Fruit fly (Drosophila melanogaster) whole organism, embryonic: ENCODE results near the gene CG17329.

ENCODE experiments used
- Blimp-1 ChIP-seq: fragments of 200-800 bp; sonication (Bioruptor generic); optimal IDR thresholded peaks from 3 replicates; lab custom pipeline; 2018; ENCODE audit warnings: missing biosample characterization, missing genetic modification characterization, mild to moderate bottlenecking, moderate library complexity, missing genetic modification reagents
- CG11456 ChIP-seq: fragments of 200-800 bp; sonication (Bioruptor generic); IDR thresholded peaks from 3 replicates; pipeline ENCODE4 v1.3.6; 2022; ENCODE audit warnings: missing biosample characterization, missing genetic modification characterization
- CG12659 ChIP-seq: fragments of 200-800 bp; sonication (Bioruptor generic); optimal IDR thresholded peaks from 3 replicates; lab custom pipeline; 2017; ENCODE audit warnings: mild to moderate bottlenecking, missing biosample characterization, missing genetic modification reagents, missing genetic modification characterization
- CG13123 ChIP-seq: fragments of 200-800 bp; sonication (Bioruptor generic); optimal IDR thresholded peaks from 2 replicates; lab custom pipeline; 2016; ENCODE audit warnings: missing biosample characterization, missing genetic modification characterization
- CG13894 ChIP-seq: fragments of 200-800 bp; sonication (Bioruptor generic); optimal IDR thresholded peaks from 3 replicates; lab custom pipeline; 2018; ENCODE audit warnings: missing biosample characterization, mild to moderate bottlenecking, missing genetic modification characterization, moderate library complexity
- CG16779 ChIP-seq: fragments of 200-800 bp; sonication (Bioruptor generic); IDR thresholded peaks from 2 replicates; pipeline ENCODE4 v1.3.6; 2022; ENCODE audit warnings: missing biosample characterization, missing genetic modification characterization
- CG17186 ChIP-seq: fragments of 200-800 bp; sonication (Bioruptor generic); optimal IDR thresholded peaks from 3 replicates; lab custom pipeline; 2017; ENCODE audit warnings: missing biosample characterization, missing genetic modification reagents, missing genetic modification characterization
- CG17612 ChIP-seq: fragments of 200-800 bp; sonication (Bioruptor generic); IDR thresholded peaks from 2 replicates; pipeline ENCODE4 v1.3.6; 2022; ENCODE audit warnings: missing biosample characterization, missing genetic modification characterization
- CG17912 ChIP-seq: fragments of 200-800 bp; sonication (Bioruptor generic); optimal IDR thresholded peaks from 2 replicates; lab custom pipeline; 2018; ENCODE audit warnings: missing biosample characterization, mild to moderate bottlenecking, missing genetic modification characterization
- CG18262 ChIP-seq: fragments of 200-800 bp; optimal IDR thresholded peaks from 3 replicates; lab custom pipeline; 2019; ENCODE audit warnings: missing biosample characterization, mild to moderate bottlenecking, missing genetic modification characterization, moderate library complexity
- CG18599 ChIP-seq: fragments of 200-800 bp; sonication (Bioruptor generic); optimal IDR thresholded peaks from 3 replicates; lab custom pipeline; 2017; ENCODE audit warnings: missing biosample characterization, missing genetic modification characterization, mild to moderate bottlenecking, moderate library complexity, missing genetic modification reagents
- CG2202 ChIP-seq: fragments of 200-800 bp; sonication (Bioruptor generic); optimal IDR thresholded peaks from 2 replicates; lab custom pipeline; 2018; ENCODE audit warnings: missing biosample characterization, mild to moderate bottlenecking, missing genetic modification characterization
- CG3065 ChIP-seq: fragments of 200-800 bp; sonication (Bioruptor generic); optimal IDR thresholded peaks from 2 replicates; lab custom pipeline; 2016; ENCODE audit warnings: missing biosample characterization, missing genetic modification characterization
- CG3163 ChIP-seq: fragments of 200-800 bp; sonication (Bioruptor generic); optimal IDR thresholded peaks from 3 replicates; lab custom pipeline; 2016; ENCODE audit warnings: missing biosample characterization, missing genetic modification characterization
- CG32532 ChIP-seq: fragments of 200-800 bp; sonication (Bioruptor generic); IDR thresholded peaks from 2 replicates; pipeline ENCODE4 v1.3.6; 2022; ENCODE audit warnings: missing biosample characterization, missing genetic modification characterization
- CG7839 ChIP-seq: fragments of 200-800 bp; sonication (Bioruptor generic); optimal IDR thresholded peaks from 3 replicates; lab custom pipeline; 2018; ENCODE audit warnings: missing biosample characterization, mild to moderate bottlenecking, missing genetic modification characterization, moderate library complexity
- CG8089 ChIP-seq: fragments of 200-800 bp; sonication (Bioruptor generic); optimal IDR thresholded peaks from 3 replicates; lab custom pipeline; 2016; ENCODE audit warnings: missing biosample characterization, missing genetic modification characterization
- CG8478 ChIP-seq: fragments of >200 bp; optimal IDR thresholded peaks from 2 replicates; lab custom pipeline; 2018
- Camta ChIP-seq: fragments of 200-800 bp; sonication (Bioruptor generic); optimal IDR thresholded peaks from 2 replicates; lab custom pipeline; 2016; ENCODE audit warnings: missing biosample characterization, missing genetic modification characterization
- Deaf1 ChIP-seq: fragments of 200-800 bp; optimal IDR thresholded peaks from 3 replicates; lab custom pipeline; 2019; ENCODE audit warnings: missing biosample characterization, mild to moderate bottlenecking, missing genetic modification characterization, moderate library complexity
- Dp ChIP-seq: fragments of 200-800 bp; sonication (Bioruptor generic); optimal IDR thresholded peaks from 2 replicates; lab custom pipeline; 2018; ENCODE audit warnings: missing biosample characterization, mild to moderate bottlenecking, missing genetic modification characterization, moderate library complexity
- Ets65A ChIP-seq: fragments of 200-800 bp; sonication (Bioruptor generic); peaks from one replicate; lab custom pipeline; 2016; ENCODE audit warnings: missing biosample characterization, missing genetic modification characterization
- Hand ChIP-seq: fragments of 200-800 bp; sonication (Bioruptor generic); optimal IDR thresholded peaks from 2 replicates; lab custom pipeline; 2017; ENCODE audit warnings: mild to moderate bottlenecking, missing biosample characterization, missing genetic modification reagents, missing genetic modification characterization
- Jarid2 ChIP-seq: fragments of 200-800 bp; sonication (Bioruptor generic); optimal IDR thresholded peaks from 3 replicates; lab custom pipeline; 2017; ENCODE audit warnings: mild to moderate bottlenecking, missing biosample characterization, missing genetic modification reagents, missing genetic modification characterization
- MTF-1 ChIP-seq: fragments of 200-800 bp; sonication (Bioruptor generic); optimal IDR thresholded peaks from 2 replicates; lab custom pipeline; 2018; ENCODE audit warnings: missing biosample characterization, mild to moderate bottlenecking, missing genetic modification characterization, borderline replicate concordance
- Med ChIP-seq: fragments of 200-800 bp; sonication (Bioruptor generic); peaks from one replicate; lab custom pipeline; 2016; ENCODE audit warnings: missing biosample characterization, missing genetic modification characterization, mild to moderate bottlenecking, inconsistent platforms, moderate library complexity
- Meics ChIP-seq: fragments of 200-800 bp; sonication (Bioruptor generic); optimal IDR thresholded peaks from 2 replicates; lab custom pipeline; 2017; ENCODE audit warnings: missing biosample characterization, mild to moderate bottlenecking, missing genetic modification characterization
- Myb ChIP-seq: fragments of 200-800 bp; sonication (Bioruptor generic); optimal IDR thresholded peaks from 2 replicates; lab custom pipeline; 2016; ENCODE audit warnings: missing biosample characterization, missing genetic modification characterization
- NK7.1 ChIP-seq: fragments of 200-800 bp; sonication (Bioruptor generic); optimal IDR thresholded peaks from 3 replicates; lab custom pipeline; 2016; ENCODE audit warnings: missing biosample characterization, missing genetic modification characterization
- Nf-YB ChIP-seq: fragments of 200-800 bp; sonication (Bioruptor generic); optimal IDR thresholded peaks from 3 replicates; lab custom pipeline; 2019; ENCODE audit warnings: missing biosample characterization, mild to moderate bottlenecking, missing genetic modification characterization, moderate library complexity
- Nf-YC ChIP-seq: fragments of 200-800 bp; optimal IDR thresholded peaks from 3 replicates; lab custom pipeline; 2019; ENCODE audit warnings: missing biosample characterization, mild to moderate bottlenecking, missing genetic modification characterization, moderate library complexity
- Side ChIP-seq: fragments of 200-800 bp; sonication (Bioruptor generic); optimal IDR thresholded peaks from 2 replicates; lab custom pipeline; 2016; ENCODE audit warnings: missing biosample characterization, missing genetic modification characterization
- Six4 ChIP-seq: fragments of 200-800 bp; sonication (Bioruptor generic); optimal IDR thresholded peaks from 2 replicates; lab custom pipeline; 2016; ENCODE audit warnings: missing biosample characterization, missing genetic modification characterization
- TFAM ChIP-seq: fragments of 200-800 bp; sonication (Bioruptor generic); optimal IDR thresholded peaks from 2 replicates; lab custom pipeline; 2017; ENCODE audit warnings: missing biosample characterization, missing genetic modification characterization, inconsistent platforms
- Taf1 ChIP-seq: fragments of 200-800 bp; sonication (Bioruptor generic); IDR thresholded peaks from 2 replicates; pipeline ENCODE4 v1.3.6; 2022; ENCODE audit warnings: missing biosample characterization, missing genetic modification characterization
- Vsx1 ChIP-seq: fragments of 200-800 bp; sonication (Bioruptor generic); optimal IDR thresholded peaks from 2 replicates; lab custom pipeline; 2017; ENCODE audit warnings: missing biosample characterization, mild to moderate bottlenecking, missing genetic modification characterization, missing genetic modification reagents
- Xbp1 ChIP-seq: fragments of 200-800 bp; sonication (Bioruptor generic); optimal IDR thresholded peaks from 3 replicates; lab custom pipeline; 2016; ENCODE audit warnings: missing biosample characterization, mild to moderate bottlenecking, missing genetic modification characterization
- br ChIP-seq: fragments of >200 bp; optimal IDR thresholded peaks from 2 replicates; lab custom pipeline; 2017
- crc ChIP-seq: fragments of 200-800 bp; sonication (Bioruptor generic); optimal IDR thresholded peaks from 2 replicates; lab custom pipeline; 2016; ENCODE audit warnings: missing biosample characterization, missing genetic modification characterization
- dm ChIP-seq: fragments of 200-800 bp; sonication (Bioruptor generic); optimal IDR thresholded peaks from 3 replicates; lab custom pipeline; 2016; ENCODE audit warnings: missing biosample characterization, missing genetic modification characterization
- emc ChIP-seq: fragments of 200-800 bp; sonication (Bioruptor generic); optimal IDR thresholded peaks from 2 replicates; lab custom pipeline; 2016; ENCODE audit warnings: missing biosample characterization, missing genetic modification characterization
- ewg ChIP-seq: fragments of 200-800 bp; sonication (Bioruptor generic); optimal IDR thresholded peaks from 3 replicates; lab custom pipeline; 2017; ENCODE audit warnings: mild to moderate bottlenecking, missing biosample characterization, missing genetic modification reagents, missing genetic modification characterization
- eyg ChIP-seq: fragments of 200-800 bp; sonication (Bioruptor generic); optimal IDR thresholded peaks from 3 replicates; lab custom pipeline; 2016; ENCODE audit warnings: missing biosample characterization, missing genetic modification characterization
- fd96Cb ChIP-seq: fragments of 200-800 bp; sonication (Bioruptor generic); optimal IDR thresholded peaks from 2 replicates; lab custom pipeline; 2018; ENCODE audit warnings: missing biosample characterization, mild to moderate bottlenecking, missing genetic modification characterization, moderate library complexity
- gcm2 ChIP-seq: fragments of 200-800 bp; sonication (Bioruptor generic); optimal IDR thresholded peaks from 2 replicates; lab custom pipeline; 2016; ENCODE audit warnings: missing biosample characterization, missing genetic modification characterization
- her ChIP-seq: fragments of 200-800 bp; sonication (Bioruptor generic); optimal IDR thresholded peaks from 2 replicates; lab custom pipeline; 2016; ENCODE audit warnings: missing biosample characterization, missing genetic modification characterization
- mam ChIP-seq: fragments of 200-800 bp; sonication (Bioruptor generic); optimal IDR thresholded peaks from 3 replicates; lab custom pipeline; 2016; ENCODE audit warnings: missing biosample characterization, missing genetic modification characterization
- pfk ChIP-seq: fragments of 200-800 bp; sonication (Bioruptor generic); optimal IDR thresholded peaks from 2 replicates; lab custom pipeline; 2018; ENCODE audit warnings: missing biosample characterization, mild to moderate bottlenecking, missing genetic modification characterization, moderate library complexity
- ssp ChIP-seq: fragments of 200-800 bp; sonication (Bioruptor generic); IDR thresholded peaks from 2 replicates; pipeline ENCODE4 v1.3.6; 2022; ENCODE audit warnings: missing biosample characterization, missing genetic modification characterization
- tll ChIP-seq, 2 experiments: fragments of 200-800 bp in 1 of 2; fragments of >200 bp in 1 of 2; sonication (Bioruptor generic) in 1 of 2; optimal IDR thresholded peaks; 2 replicates each; lab custom pipeline; 2017 to 2019; ENCODE audit warnings: missing biosample characterization in 2 of 2, missing genetic modification characterization in 2 of 2, mild to moderate bottlenecking in 1 of 2, moderate library complexity in 1 of 2

CG17329 gene

DNA sequence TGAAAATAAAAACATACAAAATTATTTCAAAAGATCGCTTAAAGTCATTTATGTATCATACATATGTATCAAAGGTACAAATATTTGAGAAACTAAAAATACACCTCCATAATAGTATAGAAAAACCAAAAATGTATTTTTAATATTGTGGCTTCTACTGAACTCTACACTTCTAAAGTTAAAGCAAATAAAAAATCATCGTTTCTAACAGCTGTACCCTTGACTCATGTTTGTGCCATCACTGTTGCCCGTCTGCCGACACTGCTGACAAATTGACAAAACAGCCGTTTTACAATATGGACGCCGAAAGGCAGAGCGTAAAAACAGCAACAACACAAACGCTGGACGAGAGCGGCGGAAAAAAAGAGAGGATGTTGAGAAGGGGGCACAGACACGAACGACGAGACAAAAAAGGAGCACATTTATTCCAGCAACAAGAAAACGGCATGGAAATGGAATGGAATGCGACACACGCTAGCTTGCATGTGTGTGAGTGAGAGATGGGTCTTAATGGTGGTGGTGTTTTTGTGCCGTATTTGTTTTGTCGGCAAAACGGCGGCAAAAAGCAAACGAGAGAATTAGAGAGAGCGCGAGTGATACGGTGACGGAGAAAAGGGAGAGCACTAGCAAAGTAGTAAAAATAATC is 4.6 kb upstream of the CG17329 start (continued):
- no peak for TF ChIP-seq CG16779 (GFP tag; lab: Robert Waterston, UW)
- peak; percentile 24 for TF ChIP-seq CG17186 (GFP tag; lab: Kevin White, UChicago)
- TF ChIP-seq CG2202: peak; percentile 50
- TF ChIP-seq CG18599 (GFP tag; lab: Kevin White, UChicago): peak; percentile 87
- peak; percentile 83 for TF ChIP-seq fd96Cb (tag; lab: Kevin White, UChicago)
- TF ChIP-seq Deaf1 (tag; lab: Kevin White, UChicago): peak; percentile 67
- peak; percentile 13 for TF ChIP-seq MTF-1 (GFP tag; lab: Kevin White, UChicago)
- TF ChIP-seq CG3065 (GFP tag; lab: Kevin White, UChicago): peak; percentile 64
- TF ChIP-seq Six4 (GFP tag; lab: Kevin White, UChicago): peak; percentile 63
- TF ChIP-seq CG17912 (GFP tag; lab: Kevin White, UChicago): peak; percentile 40
- TF ChIP-seq Side (GFP tag; lab: Kevin White, UChicago): peak; percentile 72
- peak; percentile 61 for TF ChIP-seq emc (GFP tag; lab: Kevin White, UChicago)
- peak; percentile 65 for TF ChIP-seq CG3163 (GFP tag; lab: Kevin White, UChicago)
- TF ChIP-seq eyg: peak; percentile 70
- TF ChIP-seq mam (GFP tag; lab: Kevin White, UChicago): peak; percentile 83
- peak; percentile 79 for TF ChIP-seq Xbp1 (GFP tag; lab: Kevin White, UChicago)
- TF ChIP-seq Taf1 (GFP tag; lab: Robert Waterston, UW): no peak
- TF ChIP-seq CG17612: no peak
- TF ChIP-seq tll (GFP tag; optimal IDR thresholded peaks at IDR 0.05; lab: Kevin White, UChicago): peak in 1 of 2 experiments; percentile 60
- no peak for TF ChIP-seq br (lab: Kevin White, UChicago)
- peak; percentile 63 for TF ChIP-seq gcm2
- TF ChIP-seq CG32532 (GFP tag; lab: Robert Waterston, UW): no peak
- TF ChIP-seq ssp: no peak
- peak; percentile 74 for TF ChIP-seq her (GFP tag; lab: Kevin White, UChicago)
- TF ChIP-seq Hand: peak; percentile 63
- TF ChIP-seq Vsx1 (GFP tag; lab: Kevin White, UChicago): peak; percentile 54
- TF ChIP-seq CG8478: no peak
- TF ChIP-seq Meics (GFP tag; lab: Kevin White, UChicago): peak; percentile 92
- peak; percentile 69 for TF ChIP-seq crc (GFP tag; lab: Kevin White, UChicago)
- TF ChIP-seq CG8089: peak; percentile 55
- peak; percentile 73 for TF ChIP-seq CG13123 (GFP tag; lab: Kevin White, UChicago)
- peak; percentile 58 for TF ChIP-seq Jarid2 (GFP tag; lab: Kevin White, UChicago)
- peak; percentile 69 for TF ChIP-seq NK7.1 (GFP tag; lab: Kevin White, UChicago)
- peak; percentile 79 for TF ChIP-seq Camta (GFP tag; lab: Kevin White, UChicago)
- peak; percentile 28 for TF ChIP-seq CG13894 (tag; lab: Kevin White, UChicago)
- peak; percentile 66 for TF ChIP-seq ewg
- TF ChIP-seq Nf-YC: peak; percentile 57
- TF ChIP-seq TFAM: peak; percentile 71
- peak; percentile 79 for TF ChIP-seq Blimp-1 (GFP tag; lab: Kevin White, UChicago)
- peak; percentile 66 for TF ChIP-seq Nf-YB (GFP tag; lab: Kevin White, UChicago)
- TF ChIP-seq Ets65A: peak; percentile 92
- peak; percentile 97 for TF ChIP-seq pfk (GFP tag; lab: Kevin White, UChicago)
- peak; percentile 97 for TF ChIP-seq Med (GFP tag; lab: Kevin White, UChicago)
- TF ChIP-seq CG7839 (tag; lab: Kevin White, UChicago): peak; percentile 87
- no peak for TF ChIP-seq Dp (GFP tag; lab: Kevin White, UChicago)
- peak; percentile 72 for TF ChIP-seq Myb (GFP tag; lab: Kevin White, UChicago)
- no peak for TF ChIP-seq CG11456
- TF ChIP-seq CG12659 (GFP tag; lab: Kevin White, UChicago): peak; percentile 88
- TF ChIP-seq CG18262 (tag; lab: Kevin White, UChicago): peak; percentile 91
- peak; percentile 69 for TF ChIP-seq dm (GFP tag; lab: Kevin White, UChicago)
